Worm (Caenorhabditis elegans) whole organism, L3 larva: Measurements from ENCODE around the gene oig-2.

Source experiments
- ZK546.5 ChIP-seq: sonication (generic microtip); optimal IDR thresholded peaks from 2 replicates; lab custom pipeline; 2017; ENCODE audit warnings: missing biosample characterization, missing genetic modification characterization
- ama-1 ChIP-seq: fragments of 150-350 bp; optimal IDR thresholded peaks from 2 replicates; lab custom pipeline; 2018
- daf-12 ChIP-seq: fragments of 150-350 bp; optimal IDR thresholded peaks from 2 replicates; lab custom pipeline; 2014; ENCODE audit warnings: missing biosample characterization, missing genetic modification reagents, missing genetic modification characterization
- elt-1 ChIP-seq: fragments of 150-350 bp; optimal IDR thresholded peaks from 2 replicates; lab custom pipeline; 2014; ENCODE audit warnings: missing biosample characterization, missing genetic modification characterization
- fos-1 ChIP-seq: fragments of 150-350 bp; optimal IDR thresholded peaks from 2 replicates; lab custom pipeline; 2014; ENCODE audit warnings: missing biosample characterization, missing genetic modification characterization
- nhr-11 ChIP-seq: fragments of 150-350 bp; optimal IDR thresholded peaks from 2 replicates; lab custom pipeline; 2014; ENCODE audit warnings: missing biosample characterization, missing genetic modification characterization
- nhr-23 ChIP-seq: fragments of 150-350 bp; optimal IDR thresholded peaks from 2 replicates; lab custom pipeline; 2014; ENCODE audit warnings: missing biosample characterization, missing genetic modification reagents, missing genetic modification characterization
- nhr-25 ChIP-seq: sonication (generic microtip); optimal IDR thresholded peaks from 2 replicates; lab custom pipeline; 2017; ENCODE audit warnings: missing biosample characterization, missing genetic modification characterization
- nhr-28 ChIP-seq: fragments of 150-350 bp; optimal IDR thresholded peaks from 2 replicates; lab custom pipeline; 2014; ENCODE audit warnings: missing biosample characterization, missing genetic modification characterization
- nhr-43 ChIP-seq: sonication (generic microtip); optimal IDR thresholded peaks from 2 replicates; lab custom pipeline; 2016; ENCODE audit warnings: mild to moderate bottlenecking, missing genetic modification characterization, missing compliant biosample characterization; ENCODE audit not compliant: poor library complexity, severe bottlenecking
- unc-62 ChIP-seq: fragments of 150-350 bp; sonication (generic microtip); optimal IDR thresholded peaks from 4 replicates; lab custom pipeline; 2014; ENCODE audit warnings: missing biosample characterization, missing genetic modification reagents, missing genetic modification characterization

oig-2 gene

DNA sequence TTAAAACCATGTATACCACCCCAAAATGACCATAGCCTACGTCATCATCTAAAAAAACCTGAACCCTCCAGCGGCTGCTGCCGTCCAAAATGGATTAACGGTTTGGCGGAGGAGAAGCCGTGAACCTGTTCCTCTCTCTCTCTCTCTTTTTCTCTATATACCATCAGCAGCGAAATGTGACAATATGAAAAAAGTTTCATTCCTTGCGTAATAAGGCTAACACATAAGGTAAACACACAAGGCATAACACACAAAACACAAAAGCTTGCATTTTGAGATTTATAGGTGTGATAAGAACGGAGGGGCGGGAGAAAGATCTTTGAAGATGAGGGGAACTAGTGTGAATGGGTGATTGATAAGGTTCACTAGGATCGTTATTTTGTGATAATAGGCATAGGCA, 46.7 kb downstream of the oig-2 start:
- no peak for TF ChIP-seq elt-1
- no peak for TF ChIP-seq ZK546.5
- peak; percentile 58 for TF ChIP-seq nhr-25 (tag; lab: Kevin White, UChicago)
- no peak for TF ChIP-seq nhr-11 (tag; lab: Kevin White, UChicago)
- no peak for TF ChIP-seq ama-1
- no peak for TF ChIP-seq unc-62 (GFP tag; lab: Kevin White, UChicago)
- TF ChIP-seq nhr-23 (tag; lab: Kevin White, UChicago), result peak; percentile 4
- peak; percentile 56 for TF ChIP-seq nhr-43 (tag; lab: Kevin White, UChicago)

- no peak for TF ChIP-seq daf-12 (tag; lab: Kevin White, UChicago)
- peak; percentile 31 for TF ChIP-seq ama-1
- TF ChIP-seq fos-1, result no peak
- TF ChIP-seq nhr-28 (tag; lab: Kevin White, UChicago), result no peak
- TF ChIP-seq elt-1, result no peak
- TF ChIP-seq nhr-23 (tag; lab: Kevin White, UChicago), result peak; percentile 39
Observed at ce11 chrII:12960206-12960605, 47.8 kb downstream of the oig-2 start.
